Fruit fly (Drosophila melanogaster) whole organism, embryonic: ENCODE results near the gene CG2964.

Source experiments
- Aef1 ChIP-seq: fragments of 200-800 bp; sonication (Bioruptor generic); IDR thresholded peaks from 3 replicates; pipeline ENCODE4 v1.3.6; 2022; ENCODE audit warnings: missing biosample characterization, missing genetic modification characterization
- B-H1 ChIP-seq: fragments of 200-800 bp; sonication (Bioruptor generic); IDR thresholded peaks from 3 replicates; pipeline ENCODE4 v1.3.6; 2022; ENCODE audit warnings: missing biosample characterization, missing genetic modification characterization
- CG10209 ChIP-seq: fragments of 200-800 bp; sonication (Bioruptor generic); optimal IDR thresholded peaks from 3 replicates; lab custom pipeline; 2017; ENCODE audit warnings: missing biosample characterization, mild to moderate bottlenecking, missing genetic modification characterization, missing genetic modification reagents
- CG10321 ChIP-seq: fragments of 200-800 bp; sonication (Bioruptor generic); IDR thresholded peaks from 2 replicates; pipeline ENCODE4 v1.3.6; 2022; ENCODE audit warnings: missing biosample characterization, missing genetic modification characterization
- CG11723 ChIP-seq: fragments of 200-800 bp; sonication (Bioruptor generic); optimal IDR thresholded peaks from 2 replicates; lab custom pipeline; 2017; ENCODE audit warnings: missing biosample characterization, mild to moderate bottlenecking, missing genetic modification characterization
- CG12236 ChIP-seq: fragments of 200-800 bp; sonication (Bioruptor generic); optimal IDR thresholded peaks from 2 replicates; lab custom pipeline; 2016; ENCODE audit warnings: missing biosample characterization, missing genetic modification characterization
- CG1233 ChIP-seq: fragments of 200-800 bp; sonication (Bioruptor generic); optimal IDR thresholded peaks from 4 replicates; lab custom pipeline; 2018; ENCODE audit warnings: missing biosample characterization, mild to moderate bottlenecking, missing genetic modification characterization
- CG12659 ChIP-seq: fragments of 200-800 bp; sonication (Bioruptor generic); optimal IDR thresholded peaks from 3 replicates; lab custom pipeline; 2017; ENCODE audit warnings: mild to moderate bottlenecking, missing biosample characterization, missing genetic modification reagents, missing genetic modification characterization
- CG14860 ChIP-seq: fragments of 200-800 bp; sonication (Bioruptor generic); IDR thresholded peaks from 3 replicates; pipeline ENCODE4 v1.3.6; 2022; ENCODE audit warnings: missing biosample characterization, missing genetic modification characterization; ENCODE audit not compliant: partially characterized antibody
- CG17385 ChIP-seq: fragments of 200-800 bp; sonication (Bioruptor generic); optimal IDR thresholded peaks from 3 replicates; lab custom pipeline; 2018; ENCODE audit warnings: missing biosample characterization, mild to moderate bottlenecking, missing genetic modification characterization
- CG17568 ChIP-seq: fragments of 200-800 bp; sonication (Bioruptor generic); optimal IDR thresholded peaks from 2 replicates; lab custom pipeline; 2018; ENCODE audit warnings: missing biosample characterization, mild to moderate bottlenecking, missing genetic modification characterization, moderate library complexity
- CG17829 ChIP-seq: fragments of 200-800 bp; optimal IDR thresholded peaks from 2 replicates; lab custom pipeline; 2019; ENCODE audit warnings: missing biosample characterization, mild to moderate bottlenecking, missing genetic modification characterization, moderate library complexity
- CG1792 ChIP-seq: fragments of 200-800 bp; sonication (Bioruptor generic); optimal IDR thresholded peaks from 2 replicates; lab custom pipeline; 2016; ENCODE audit warnings: missing biosample characterization, missing genetic modification characterization
- CG2199 ChIP-seq: fragments of 200-800 bp; sonication (Bioruptor generic); IDR thresholded peaks from 3 replicates; pipeline ENCODE4 v1.3.6; 2022; ENCODE audit warnings: missing biosample characterization, missing genetic modification characterization
- CG2712 ChIP-seq: fragments of 200-800 bp; optimal IDR thresholded peaks from 3 replicates; lab custom pipeline; 2019; ENCODE audit warnings: missing biosample characterization, mild to moderate bottlenecking, missing genetic modification characterization, moderate library complexity
- CG31365 ChIP-seq: fragments of 200-800 bp; sonication (Bioruptor generic); optimal IDR thresholded peaks from 2 replicates; lab custom pipeline; 2018; ENCODE audit warnings: missing biosample characterization, mild to moderate bottlenecking, missing genetic modification characterization
- CG31441 ChIP-seq: fragments of 200-800 bp; sonication (Bioruptor generic); IDR thresholded peaks from 2 replicates; pipeline ENCODE4 v1.3.6; 2022; ENCODE audit warnings: missing biosample characterization, missing genetic modification characterization
- CG4707 ChIP-seq: fragments of 200-800 bp; sonication (Bioruptor generic); optimal IDR thresholded peaks from 2 replicates; lab custom pipeline; 2018; ENCODE audit warnings: missing biosample characterization, mild to moderate bottlenecking, missing genetic modification characterization, moderate library complexity
- CG7556 ChIP-seq: fragments of 200-800 bp; sonication (Bioruptor generic); optimal IDR thresholded peaks from 2 replicates; lab custom pipeline; 2017; ENCODE audit warnings: missing biosample characterization, mild to moderate bottlenecking, missing genetic modification characterization
- CG7839 ChIP-seq: fragments of 200-800 bp; sonication (Bioruptor generic); optimal IDR thresholded peaks from 3 replicates; lab custom pipeline; 2018; ENCODE audit warnings: missing biosample characterization, mild to moderate bottlenecking, missing genetic modification characterization, moderate library complexity
- CG7963 ChIP-seq: fragments of 200-800 bp; sonication (Bioruptor generic); IDR thresholded peaks from 3 replicates; pipeline ENCODE4 v1.3.6; 2022; ENCODE audit warnings: missing biosample characterization, missing genetic modification characterization; ENCODE audit not compliant: partially characterized antibody
- CG8924 ChIP-seq: fragments of 200-800 bp; optimal IDR thresholded peaks from 3 replicates; lab custom pipeline; 2019; ENCODE audit warnings: missing biosample characterization, mild to moderate bottlenecking, missing genetic modification characterization, moderate library complexity
- CG9932 ChIP-seq: fragments of 200-800 bp; sonication (Bioruptor generic); IDR thresholded peaks from 2 replicates; pipeline ENCODE4 v1.3.6; 2022; ENCODE audit warnings: missing biosample characterization, missing genetic modification characterization
- HmgD ChIP-seq: fragments of 200-800 bp; sonication (Bioruptor generic); optimal IDR thresholded peaks from 3 replicates; lab custom pipeline; 2016; ENCODE audit warnings: missing biosample characterization, missing genetic modification characterization
- HmgZ ChIP-seq: fragments of 200-800 bp; sonication (Bioruptor generic); optimal IDR thresholded peaks from 2 replicates; lab custom pipeline; 2018; ENCODE audit warnings: missing biosample characterization, mild to moderate bottlenecking, missing genetic modification characterization
- Myb ChIP-seq: fragments of 200-800 bp; sonication (Bioruptor generic); optimal IDR thresholded peaks from 2 replicates; lab custom pipeline; 2016; ENCODE audit warnings: missing biosample characterization, missing genetic modification characterization
- NK7.1 ChIP-seq: fragments of 200-800 bp; sonication (Bioruptor generic); optimal IDR thresholded peaks from 3 replicates; lab custom pipeline; 2016; ENCODE audit warnings: missing biosample characterization, missing genetic modification characterization
- Opbp ChIP-seq: fragments of 200-800 bp; sonication (Bioruptor generic); IDR thresholded peaks from 3 replicates; pipeline ENCODE4 v1.3.6; 2022; ENCODE audit warnings: missing biosample characterization, missing genetic modification characterization; ENCODE audit not compliant: partially characterized antibody
- Pdp1 ChIP-seq, 2 experiments: fragments of 200-800 bp; sonication (Bioruptor generic); optimal IDR thresholded peaks; 3 replicates each; lab custom pipeline; 2016; ENCODE audit warnings: missing biosample characterization in 2 of 2, missing genetic modification characterization in 2 of 2, mild to moderate bottlenecking in 1 of 2, moderate library complexity in 1 of 2
- Scr ChIP-seq: fragments of 200-800 bp; sonication (Bioruptor generic); IDR thresholded peaks from 2 replicates; pipeline ENCODE4 v1.3.6; 2022; ENCODE audit warnings: missing biosample characterization, missing genetic modification characterization; ENCODE audit not compliant: partially characterized antibody
- Sox100B ChIP-seq: fragments of 200-800 bp; sonication (Bioruptor generic); optimal IDR thresholded peaks from 3 replicates; lab custom pipeline; 2018; ENCODE audit warnings: missing biosample characterization, mild to moderate bottlenecking, missing genetic modification characterization
- Sry-β ChIP-seq: fragments of 200-800 bp; sonication (Bioruptor generic); optimal IDR thresholded peaks from 2 replicates; lab custom pipeline; 2018; ENCODE audit warnings: missing biosample characterization, mild to moderate bottlenecking, missing genetic modification characterization, moderate library complexity
- abd-A ChIP-seq: fragments of 200-800 bp; sonication (Bioruptor generic); optimal IDR thresholded peaks from 3 replicates; lab custom pipeline; 2019; ENCODE audit warnings: missing biosample characterization, mild to moderate bottlenecking, missing genetic modification characterization, moderate library complexity
- bab2 ChIP-seq: fragments of 200-800 bp; sonication (Bioruptor generic); optimal IDR thresholded peaks from 2 replicates; lab custom pipeline; 2016; ENCODE audit warnings: missing biosample characterization, missing genetic modification characterization
- croc ChIP-seq: fragments of 200-800 bp; sonication (Bioruptor generic); conservative IDR thresholded peaks from 3 replicates; pipeline ENCODE4 v1.3.6; 2022; ENCODE audit warnings: missing biosample characterization, missing genetic modification characterization
- crol ChIP-seq: fragments of 200-800 bp; sonication (Bioruptor generic); IDR thresholded peaks from 2 replicates; pipeline ENCODE4 v1.3.6; 2022; ENCODE audit warnings: missing biosample characterization, missing genetic modification characterization
- dan ChIP-seq: fragments of 200-800 bp; sonication (Bioruptor generic); IDR thresholded peaks from 2 replicates; pipeline ENCODE4 v1.3.6; 2022; ENCODE audit warnings: missing biosample characterization, missing genetic modification characterization
- fd3F ChIP-seq: fragments of 200-800 bp; sonication (Bioruptor generic); optimal IDR thresholded peaks from 2 replicates; lab custom pipeline; 2018; ENCODE audit warnings: missing biosample characterization, mild to moderate bottlenecking, missing genetic modification characterization, moderate library complexity
- gem ChIP-seq: fragments of 200-800 bp; sonication (Bioruptor generic); optimal IDR thresholded peaks from 2 replicates; lab custom pipeline; 2019; ENCODE audit warnings: missing biosample characterization, mild to moderate bottlenecking, missing genetic modification characterization, moderate library complexity
- hkb ChIP-seq, 2 experiments: fragments of 200-800 bp in 1 of 2; fragments of >200 bp in 1 of 2; sonication (Bioruptor generic) in 1 of 2; IDR thresholded peaks in 1 of 2; optimal IDR thresholded peaks in 1 of 2; 2 replicates each; pipeline versions ENCODE4 v1.3.6 to Lab custom; 2017 to 2022; ENCODE audit warnings: missing biosample characterization in 1 of 2, missing genetic modification characterization in 1 of 2
- hth ChIP-seq: fragments of >200 bp; optimal IDR thresholded peaks from 2 replicates; lab custom pipeline; 2017; ENCODE audit warnings: inconsistent platforms
- inv ChIP-seq: fragments of 200-800 bp; sonication (Bioruptor generic); IDR thresholded peaks from 2 replicates; pipeline ENCODE4 v1.3.6; 2022; ENCODE audit warnings: missing biosample characterization, missing genetic modification characterization; ENCODE audit not compliant: partially characterized antibody
- knrl ChIP-seq: fragments of 200-800 bp; sonication (Bioruptor generic); IDR thresholded peaks from 3 replicates; pipeline ENCODE4 v1.3.6; 2022; ENCODE audit warnings: missing biosample characterization, missing genetic modification characterization; ENCODE audit not compliant: partially characterized antibody
- pros ChIP-seq: fragments of 200-800 bp; sonication (Bioruptor generic); optimal IDR thresholded peaks from 3 replicates; lab custom pipeline; 2019; ENCODE audit warnings: missing biosample characterization, mild to moderate bottlenecking, missing genetic modification characterization, moderate library complexity
- rib ChIP-seq: fragments of 200-800 bp; sonication (Bioruptor generic); IDR thresholded peaks from 2 replicates; pipeline ENCODE4 v1.3.6; 2022; ENCODE audit warnings: missing biosample characterization, missing genetic modification characterization
- sna ChIP-seq: fragments of 200-800 bp; sonication (Bioruptor generic); IDR thresholded peaks from 2 replicates; pipeline ENCODE4 v1.3.6; 2022; ENCODE audit warnings: missing biosample characterization, missing genetic modification characterization; ENCODE audit not compliant: partially characterized antibody
- so ChIP-seq: fragments of 200-800 bp; sonication (Bioruptor generic); IDR thresholded peaks from 3 replicates; pipeline ENCODE4 v1.3.6; 2022; ENCODE audit warnings: missing biosample characterization, missing genetic modification characterization
- tin ChIP-seq: fragments of 200-800 bp; sonication (Bioruptor generic); optimal IDR thresholded peaks from 3 replicates; lab custom pipeline; 2016; ENCODE audit warnings: missing biosample characterization, missing genetic modification characterization

CG2964 gene

dm6 chr2L:2856960-2857584 lies 44.8 kb downstream of the CG2964 start, which contains the start of gene CG2991 (continued):
- TF ChIP-seq Sry-β (GFP tag; lab: Kevin White, UChicago) (peak; percentile 2), CG17568 (GFP tag; lab: Kevin White, UChicago) (peak; percentile 48), Myb (peak; percentile 56), crol (no peak), B-H1 (no peak), hth (lab: Kevin White, UChicago) (no peak), CG9932 (peak; percentile 48), fd3F (GFP tag; lab: Kevin White, UChicago) (no peak), HmgZ (tag; lab: Kevin White, UChicago) (peak; percentile 80), CG1233 (peak; percentile 25), tin (GFP tag; lab: Kevin White, UChicago) (no peak), abd-A (tag; lab: Kevin White, UChicago) (peak; percentile 69), croc (GFP tag; lab: Robert Waterston, UW) (no peak), CG10321 (GFP tag; lab: Robert Waterston, UW) (no peak), pros (GFP tag; lab: Kevin White, UChicago) (no peak), sna (GFP tag; lab: Robert Waterston, UW) (peak; percentile 87), CG17829 (tag; lab: Kevin White, UChicago) (peak; percentile 75), CG31365 (tag; lab: Kevin White, UChicago) (peak; percentile 3), CG11723 (GFP tag; lab: Kevin White, UChicago) (no peak), CG17385 (GFP tag; lab: Kevin White, UChicago) (peak; percentile 24), CG4707 (GFP tag; lab: Kevin White, UChicago) (no peak), Pdp1 (GFP tag; optimal IDR thresholded peaks at IDR 0.05; lab: Kevin White, UChicago) (peak; percentile 16 to 55), CG2199 (GFP tag; lab: Robert Waterston, UW) (0 out of 3 replicates have a peak, but pooled peaks have one; percentile 40), CG12659 (peak; percentile 75), NK7.1 (GFP tag; lab: Kevin White, UChicago) (no peak), hkb (optimal IDR thresholded peaks at IDR 0.05; lab: Kevin White, UChicago) (no peak), hkb (GFP tag; IDR thresholded peaks at IDR 0.05; lab: Robert Waterston, UW) (no peak), CG7839 (tag; lab: Kevin White, UChicago) (peak; percentile 7), CG8924 (peak; percentile 77), CG12236 (GFP tag; lab: Kevin White, UChicago) (no peak), knrl (peak; percentile 82), CG31441 (GFP tag; lab: Robert Waterston, UW) (peak; percentile 33; the same call in 1 of the 2 replicates), CG2712 (tag; lab: Kevin White, UChicago) (peak; percentile 56), so (GFP tag; lab: Robert Waterston, UW) (peak; percentile 33; the same call in 1 of the 3 replicates), gem (peak; percentile 11), Scr (GFP tag; lab: Robert Waterston, UW) (peak; percentile 82), CG10209 (no peak), rib (GFP tag; lab: Robert Waterston, UW) (peak; percentile 38; the same call in 1 of the 2 replicates), bab2 (GFP tag; lab: Kevin White, UChicago) (no peak), Sox100B (GFP tag; lab: Kevin White, UChicago) (no peak), HmgD (no peak), CG14860 (GFP tag; lab: Robert Waterston, UW) (peak; percentile 64; the same call in 2 of the 3 replicates), inv (GFP tag; lab: Robert Waterston, UW) (peak; percentile 70), Aef1 (GFP tag; lab: Robert Waterston, UW) (no peak), CG7556 (GFP tag; lab: Kevin White, UChicago) (no peak), CG7963 (GFP tag; lab: Robert Waterston, UW) (peak; percentile 70; the same call in 2 of the 3 replicates), dan (GFP tag; lab: Robert Waterston, UW) (no peak), Opbp (GFP tag; lab: Robert Waterston, UW) (peak; percentile 94), CG1792 (GFP tag; lab: Kevin White, UChicago) (no peak)
